Worm (Caenorhabditis elegans) whole organism, early embryonic: ENCODE measurements around the gene F53F8.4.

Source experiments
- B0310.2 ChIP-seq: sonication (generic microtip); optimal IDR thresholded peaks from 2 replicates; lab custom pipeline; 2016; ENCODE audit warnings: mild to moderate bottlenecking, missing genetic modification characterization, missing compliant biosample characterization
- F13C5.2 ChIP-seq: sonication (generic microtip); optimal IDR thresholded peaks from 2 replicates; lab custom pipeline; 2017; ENCODE audit warnings: mild to moderate bottlenecking, missing genetic modification characterization, inconsistent platforms, missing compliant biosample characterization
- aly-1 ChIP-seq: sonication (generic microtip); optimal IDR thresholded peaks from 2 replicates; lab custom pipeline; 2016; ENCODE audit warnings: missing genetic modification characterization, missing compliant biosample characterization
- ama-1 ChIP-seq: fragments of 150-350 bp; optimal IDR thresholded peaks from 2 replicates; lab custom pipeline; 2014
- ceh-13 ChIP-seq: fragments of 200-800 bp; sonication (Bioruptor generic); optimal IDR thresholded peaks from 2 replicates; lab custom pipeline; 2018; ENCODE audit warnings: mild to moderate bottlenecking, missing genetic modification characterization, missing compliant biosample characterization
- ceh-36 ChIP-seq: sonication (generic microtip); optimal IDR thresholded peaks from 2 replicates; lab custom pipeline; 2016; ENCODE audit warnings: missing genetic modification characterization, inconsistent platforms, missing compliant biosample characterization
- ets-7 ChIP-seq: sonication (generic microtip); optimal IDR thresholded peaks from 2 replicates; lab custom pipeline; 2016; ENCODE audit warnings: missing genotype, missing genetic modification characterization, missing compliant biosample characterization
- flt-1 ChIP-seq: fragments of 200-800 bp; sonication (Bioruptor generic); IDR thresholded peaks from 2 replicates; pipeline ENCODE4 v1.3.6; 2022; ENCODE audit warnings: missing genetic modification characterization, missing compliant biosample characterization
- hmbx-1 ChIP-seq: sonication (generic microtip); optimal IDR thresholded peaks from 2 replicates; lab custom pipeline; 2016; ENCODE audit warnings: mild to moderate bottlenecking, missing genetic modification characterization, missing compliant biosample characterization
- hmg-4 ChIP-seq: fragments of 200-800 bp; sonication (Bioruptor generic); optimal IDR thresholded peaks from 2 replicates; lab custom pipeline; 2018; ENCODE audit warnings: mild to moderate bottlenecking, missing genetic modification characterization, missing compliant biosample characterization
- hnd-1 ChIP-seq: sonication (generic microtip); optimal IDR thresholded peaks from 2 replicates; lab custom pipeline; 2016; ENCODE audit warnings: missing genetic modification characterization, missing compliant biosample characterization
- pes-1 ChIP-seq: fragments of 200-800 bp; sonication (Bioruptor generic); IDR thresholded peaks from 2 replicates; pipeline ENCODE4 v1.3.6; 2022; ENCODE audit warnings: missing genetic modification reagents, missing genetic modification characterization, missing compliant biosample characterization
- scrt-1 ChIP-seq: fragments of 200-800 bp; sonication (Bioruptor generic); IDR thresholded peaks from 2 replicates; pipeline ENCODE4 v1.3.6; 2022; ENCODE audit warnings: missing genetic modification characterization, missing compliant biosample characterization
- sea-1 ChIP-seq: fragments of 200-800 bp; sonication (Bioruptor generic); conservative IDR thresholded peaks from 2 replicates; pipeline ENCODE4 v1.3.6; 2022; ENCODE audit warnings: missing genetic modification characterization, missing compliant biosample characterization
- tbx-11 ChIP-seq: fragments of 200-800 bp; sonication (Bioruptor generic); IDR thresholded peaks from 2 replicates; pipeline ENCODE4 v1.3.6; 2022; ENCODE audit warnings: missing genetic modification characterization, missing compliant biosample characterization
- tbx-37 ChIP-seq: fragments of 200-800 bp; sonication (Bioruptor generic); conservative IDR thresholded peaks from 2 replicates; pipeline ENCODE4 v1.3.6; 2022; ENCODE audit warnings: missing genetic modification reagents, missing genetic modification characterization, missing compliant biosample characterization
- tra-4 ChIP-seq: sonication (generic microtip); optimal IDR thresholded peaks from 2 replicates; lab custom pipeline; 2017; ENCODE audit warnings: missing genetic modification characterization, missing compliant biosample characterization

The F53F8.4 gene

ce11 chrV:20666905-20667304, 24.6 kb downstream of the F53F8.4 start, which contains the start of gene mlt-11:
Gene mlt-11, plus strand, starts transcription at chrV:20667205.
- TF ChIP-seq aly-1 (no peak), ets-7 (no peak), sea-1 (no peak), ceh-36 (no peak), ama-1 (lab: Kevin White, UChicago) (no peak), flt-1 (GFP tag; lab: Robert Waterston, UW) (no peak), pes-1 (no peak), B0310.2 (tag; lab: Kevin White, UChicago) (no peak), hmg-4 (no peak), tra-4 (no peak), hmbx-1 (tag; lab: Kevin White, UChicago) (no peak), ceh-13 (GFP tag; lab: Kevin White, UChicago) (no peak), tbx-11 (GFP tag; lab: Robert Waterston, UW) (no peak), scrt-1 (GFP tag; lab: Robert Waterston, UW) (no peak), F13C5.2 (tag; lab: Kevin White, UChicago) (no peak), tbx-37 (GFP tag; lab: Robert Waterston, UW) (no peak), hnd-1 (tag; lab: Kevin White, UChicago) (no peak)

- TF ChIP-seq scrt-1 (GFP tag; lab: Robert Waterston, UW): no peak
- TF ChIP-seq B0310.2 (tag; lab: Kevin White, UChicago): no peak
- no peak for TF ChIP-seq pes-1
- no peak for TF ChIP-seq tbx-11 (GFP tag; lab: Robert Waterston, UW)
- TF ChIP-seq ceh-13 (GFP tag; lab: Kevin White, UChicago): no peak
- TF ChIP-seq hmbx-1 (tag; lab: Kevin White, UChicago): no peak
- no peak for TF ChIP-seq F13C5.2 (tag; lab: Kevin White, UChicago)
- TF ChIP-seq sea-1: no peak
- TF ChIP-seq hnd-1 (tag; lab: Kevin White, UChicago): no peak
- no peak for TF ChIP-seq flt-1 (GFP tag; lab: Robert Waterston, UW)
- no peak for TF ChIP-seq aly-1
These were observed 26.6 kb downstream of the F53F8.4 start for ce11 chrV:20664930-20665329.

- no peak for TF ChIP-seq ceh-13 (GFP tag; lab: Kevin White, UChicago)
- no peak for TF ChIP-seq B0310.2 (tag; lab: Kevin White, UChicago)
- no peak for TF ChIP-seq aly-1
- TF ChIP-seq hmbx-1 (tag; lab: Kevin White, UChicago): no peak
These were observed 27.7 kb downstream of the F53F8.4 start for ce11 chrV:20663736-20664135.

ce11 chrV:20662474-20662873, 29.0 kb downstream of the F53F8.4 start:
- TF ChIP-seq pes-1 (no peak), aly-1 (no peak), ama-1 (lab: Kevin White, UChicago) (no peak), ceh-36 (no peak), ceh-13 (GFP tag; lab: Kevin White, UChicago) (no peak), hnd-1 (tag; lab: Kevin White, UChicago) (no peak), flt-1 (GFP tag; lab: Robert Waterston, UW) (no peak), hmbx-1 (tag; lab: Kevin White, UChicago) (no peak), tbx-11 (GFP tag; lab: Robert Waterston, UW) (no peak), sea-1 (no peak), F13C5.2 (tag; lab: Kevin White, UChicago) (no peak), tbx-37 (GFP tag; lab: Robert Waterston, UW) (no peak)

ce11 chrV:20660025-20660424, 31.5 kb downstream of the F53F8.4 start, which contains the start of gene W01F3.2:
Gene W01F3.2, plus strand, starts transcription at chrV:20660325.
- no peak for TF ChIP-seq flt-1 (GFP tag; lab: Robert Waterston, UW)
- no peak for TF ChIP-seq aly-1

ce11 chrV:20656626-20657025, 34.9 kb downstream of the F53F8.4 start:
- no peak for TF ChIP-seq sea-1
- no peak for TF ChIP-seq hmbx-1 (tag; lab: Kevin White, UChicago)
- no peak for TF ChIP-seq hnd-1 (tag; lab: Kevin White, UChicago)
- no peak for TF ChIP-seq tra-4
- TF ChIP-seq aly-1: no peak
- no peak for TF ChIP-seq flt-1 (GFP tag; lab: Robert Waterston, UW)
- TF ChIP-seq tbx-11 (GFP tag; lab: Robert Waterston, UW): no peak
- TF ChIP-seq pes-1: no peak

ce11 chrV:20655174-20655573, 36.3 kb downstream of the F53F8.4 start:
- no peak for TF ChIP-seq aly-1
- TF ChIP-seq hnd-1 (tag; lab: Kevin White, UChicago): no peak
- no peak for TF ChIP-seq hmg-4
- TF ChIP-seq tra-4: no peak
- no peak for TF ChIP-seq ets-7
- TF ChIP-seq B0310.2 (tag; lab: Kevin White, UChicago): no peak
- TF ChIP-seq tbx-37 (GFP tag; lab: Robert Waterston, UW): no peak
- no peak for TF ChIP-seq hmbx-1 (tag; lab: Kevin White, UChicago)
- TF ChIP-seq ama-1 (lab: Kevin White, UChicago): no peak
- TF ChIP-seq F13C5.2 (tag; lab: Kevin White, UChicago): no peak
- no peak for TF ChIP-seq flt-1 (GFP tag; lab: Robert Waterston, UW)
- no peak for TF ChIP-seq ceh-13 (GFP tag; lab: Kevin White, UChicago)
- TF ChIP-seq scrt-1 (GFP tag; lab: Robert Waterston, UW): no peak
- no peak for TF ChIP-seq ceh-36
- no peak for TF ChIP-seq tbx-11 (GFP tag; lab: Robert Waterston, UW)
- TF ChIP-seq pes-1: no peak
- no peak for TF ChIP-seq sea-1

- TF ChIP-seq tbx-11 (GFP tag; lab: Robert Waterston, UW) (no peak), ets-7 (no peak), B0310.2 (tag; lab: Kevin White, UChicago) (no peak), ceh-36 (no peak)
These were observed 37.1 kb downstream of the F53F8.4 start, which contains the start of gene mnr-1 for ce11 chrV:20654350-20654749. Gene mnr-1, plus strand, starts transcription at chrV:20654650.
